Fruit fly (Drosophila melanogaster): ENCODE measurements around the gene GV1.

DNA sequence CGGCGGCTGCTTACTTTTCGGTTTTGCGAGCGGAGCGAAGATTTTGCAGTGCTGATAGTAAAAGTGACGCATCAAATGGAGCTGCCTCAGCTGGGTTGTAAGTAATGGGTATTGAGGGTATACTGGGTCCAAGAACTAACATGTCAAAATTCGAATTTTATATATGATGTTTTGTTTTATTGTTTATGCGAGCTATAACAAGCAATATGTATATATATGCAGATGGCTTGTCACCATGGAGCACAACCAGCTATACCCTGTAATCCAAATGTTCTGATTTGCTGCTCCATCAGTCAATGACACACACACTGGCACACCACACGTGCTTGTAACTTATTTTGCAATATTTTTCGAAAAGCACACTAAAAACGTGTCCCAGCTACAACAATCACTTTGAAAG, 19.2 kb downstream of the GV1 start:
- TF ChIP-seq Crg-1 (GFP tag; optimal IDR thresholded peaks at IDR 0.05), result no peak
- no peak for TF ChIP-seq cic (GFP tag; optimal IDR thresholded peaks at IDR 0.05)
- TF ChIP-seq Mnt (GFP tag; optimal IDR thresholded peaks at IDR 0.05), result no peak
- TF ChIP-seq tj (GFP tag; optimal IDR thresholded peaks at IDR 0.05), result no peak
- no peak for TF ChIP-seq pad (GFP tag; optimal IDR thresholded peaks at IDR 0.05)
- no peak for TF ChIP-seq CG7101 (tag; optimal IDR thresholded peaks at IDR 0.05)
- no peak for TF ChIP-seq CG1620 (GFP tag; optimal IDR thresholded peaks at IDR 0.05)
- no peak for TF ChIP-seq ovo (GFP tag; optimal IDR thresholded peaks at IDR 0.05)
- no peak for TF ChIP-seq kay (GFP tag; ENCODE audit: borderline replicate concordance)
- no peak for TF ChIP-seq CG14711 (tag; optimal IDR thresholded peaks at IDR 0.05)
- TF ChIP-seq cnc (optimal IDR thresholded peaks at IDR 0.05), result no peak
- TF ChIP-seq CG7045 (GFP tag; optimal IDR thresholded peaks at IDR 0.05), result no peak
- no peak for TF ChIP-seq Clk (GFP tag; optimal IDR thresholded peaks at IDR 0.05)
